Worm (Caenorhabditis elegans) whole organism, L2 larva: ENCODE results near the gene C13F10.5.

Source experiments
- C34F6.9 ChIP-seq: fragments of 150-350 bp; optimal IDR thresholded peaks from 2 replicates; lab custom pipeline; 2014; ENCODE audit warnings: missing biosample characterization, missing genetic modification characterization
- F13H6.1 ChIP-seq: sonication (generic microtip); optimal IDR thresholded peaks from 2 replicates; lab custom pipeline; 2016; ENCODE audit warnings: missing genetic modification characterization, missing compliant biosample characterization
- R02D3.7 ChIP-seq: fragments of 150-350 bp; optimal IDR thresholded peaks from 2 replicates; lab custom pipeline; 2014; ENCODE audit warnings: missing biosample characterization, missing genetic modification characterization
- Y55F3AM.14 ChIP-seq: fragments of 200-800 bp; sonication (Bioruptor generic); optimal IDR thresholded peaks from 2 replicates; lab custom pipeline; 2018; ENCODE audit warnings: mild to moderate bottlenecking, missing genetic modification characterization, missing compliant biosample characterization
- ZK546.5 ChIP-seq: sonication (generic microtip); optimal IDR thresholded peaks from 2 replicates; lab custom pipeline; 2017; ENCODE audit warnings: missing biosample characterization, missing genetic modification characterization
- aly-2 ChIP-seq: fragments of 150-350 bp; optimal IDR thresholded peaks from 2 replicates; lab custom pipeline; 2014; ENCODE audit warnings: missing biosample characterization, missing genetic modification characterization
- ama-1 ChIP-seq: fragments of 150-350 bp; optimal IDR thresholded peaks from 2 replicates; lab custom pipeline; 2018; ENCODE audit warnings: inconsistent platforms
- blmp-1 ChIP-seq: sonication (generic microtip); optimal IDR thresholded peaks from 2 replicates; lab custom pipeline; 2017; ENCODE audit warnings: missing genetic modification characterization, mild to moderate bottlenecking, missing compliant biosample characterization, antibody characterized with exemption, moderate library complexity; ENCODE audit not compliant: insufficient read depth
- ceh-16 ChIP-seq: fragments of 150-350 bp; optimal IDR thresholded peaks from 2 replicates; lab custom pipeline; 2014; ENCODE audit warnings: missing biosample characterization, missing genetic modification characterization
- ceh-82 ChIP-seq: fragments of 150-350 bp; optimal IDR thresholded peaks from 2 replicates; lab custom pipeline; 2014; ENCODE audit warnings: missing biosample characterization, missing genetic modification characterization
- crh-2 ChIP-seq: sonication (generic microtip); optimal IDR thresholded peaks from 2 replicates; lab custom pipeline; 2017; ENCODE audit warnings: missing biosample characterization, missing genetic modification characterization
- dmd-4 ChIP-seq: sonication (generic microtip); optimal IDR thresholded peaks from 2 replicates; lab custom pipeline; 2017; ENCODE audit warnings: missing biosample characterization, missing genetic modification characterization
- egl-27 ChIP-seq: sonication (generic microtip); optimal IDR thresholded peaks from 3 replicates; lab custom pipeline; 2017; ENCODE audit warnings: missing biosample characterization, missing genetic modification reagents, missing genetic modification characterization
- elt-1 ChIP-seq: fragments of 150-350 bp; optimal IDR thresholded peaks from 2 replicates; lab custom pipeline; 2014; ENCODE audit warnings: missing biosample characterization, missing genetic modification characterization
- fos-1 ChIP-seq: fragments of 150-350 bp; optimal IDR thresholded peaks from 2 replicates; lab custom pipeline; 2014; ENCODE audit warnings: missing biosample characterization, missing genetic modification characterization
- gmeb-1 ChIP-seq: fragments of 150-350 bp; optimal IDR thresholded peaks from 2 replicates; lab custom pipeline; 2014; ENCODE audit warnings: missing biosample characterization, missing genetic modification characterization
- lin-11 ChIP-seq: fragments of 150-350 bp; sonication (generic microtip); optimal IDR thresholded peaks from 2 replicates; lab custom pipeline; 2014; ENCODE audit warnings: missing biosample characterization, missing genetic modification characterization, inconsistent platforms, mixed read lengths
- lin-13 ChIP-seq: fragments of 150-350 bp; optimal IDR thresholded peaks from 2 replicates; lab custom pipeline; 2014; ENCODE audit warnings: missing biosample characterization, missing genetic modification reagents, missing genetic modification characterization
- lin-39 ChIP-seq: fragments of 150-350 bp; optimal IDR thresholded peaks from 2 replicates; lab custom pipeline; 2014; ENCODE audit warnings: missing biosample characterization, missing genetic modification reagents, missing genetic modification characterization
- lsy-2 ChIP-seq, 2 experiments: fragments of 150-350 bp in 1 of 2; sonication (generic microtip) in 1 of 2; optimal IDR thresholded peaks; 2 replicates each; lab custom pipeline; 2014 to 2017; ENCODE audit warnings: missing biosample characterization in 2 of 2, missing genetic modification characterization in 2 of 2
- mab-5 ChIP-seq: fragments of 150-350 bp; optimal IDR thresholded peaks from 2 replicates; lab custom pipeline; 2014; ENCODE audit warnings: missing biosample characterization, missing genetic modification characterization
- mbf-1 ChIP-seq: sonication (generic microtip); optimal IDR thresholded peaks from 2 replicates; lab custom pipeline; 2017; ENCODE audit warnings: missing biosample characterization, missing genetic modification characterization
- mdl-1 ChIP-seq, 2 experiments: fragments of 150-350 bp in 1 of 2; sonication (generic microtip) in 1 of 2; optimal IDR thresholded peaks; 2 replicates each; lab custom pipeline; 2017; ENCODE audit warnings: missing biosample characterization in 2 of 2, missing genetic modification characterization in 2 of 2
- nhr-21 ChIP-seq: fragments of 150-350 bp; optimal IDR thresholded peaks from 2 replicates; lab custom pipeline; 2014; ENCODE audit warnings: missing biosample characterization, missing genetic modification characterization
- nhr-23 ChIP-seq: fragments of 150-350 bp; optimal IDR thresholded peaks from 2 replicates; lab custom pipeline; 2014; ENCODE audit warnings: missing biosample characterization, missing genetic modification reagents, missing genetic modification characterization
- nhr-25 ChIP-seq: fragments of 150-350 bp; sonication (generic microtip); optimal IDR thresholded peaks from 3 replicates; lab custom pipeline; 2014; ENCODE audit warnings: missing biosample characterization, missing genetic modification characterization
- nhr-6 ChIP-seq: fragments of 150-350 bp; optimal IDR thresholded peaks from 2 replicates; lab custom pipeline; 2014; ENCODE audit warnings: missing biosample characterization, missing genetic modification characterization
- nhr-77 ChIP-seq: fragments of 150-350 bp; optimal IDR thresholded peaks from 2 replicates; lab custom pipeline; 2014; ENCODE audit warnings: missing biosample characterization, missing genetic modification characterization
- peb-1 ChIP-seq: fragments of 150-350 bp; optimal IDR thresholded peaks from 2 replicates; lab custom pipeline; 2014; ENCODE audit warnings: missing biosample characterization, missing genetic modification characterization
- sem-4 ChIP-seq: fragments of 150-350 bp; optimal IDR thresholded peaks from 2 replicates; lab custom pipeline; 2014; ENCODE audit warnings: missing biosample characterization, missing genetic modification reagents, missing genetic modification characterization
- skn-1 ChIP-seq: sonication (generic microtip); optimal IDR thresholded peaks from 2 replicates; lab custom pipeline; 2017; ENCODE audit warnings: missing biosample characterization, missing genetic modification characterization
- sma-3 ChIP-seq: sonication (generic microtip); optimal IDR thresholded peaks from 2 replicates; lab custom pipeline; 2016; ENCODE audit warnings: missing genetic modification reagents, missing genetic modification characterization, missing compliant biosample characterization
- sma-9 ChIP-seq, 2 experiments: fragments of 150-350 bp in 1 of 2; sonication (generic microtip) in 1 of 2; optimal IDR thresholded peaks; 2 replicates each; lab custom pipeline; 2014 to 2016; ENCODE audit warnings: missing genetic modification characterization in 2 of 2, mild to moderate bottlenecking in 1 of 2, missing biosample characterization in 1 of 2, missing compliant biosample characterization in 1 of 2, missing genetic modification reagents in 1 of 2, moderate library complexity in 1 of 2
- unc-39 ChIP-seq: fragments of 150-350 bp; optimal IDR thresholded peaks from 2 replicates; lab custom pipeline; 2014; ENCODE audit warnings: missing biosample characterization, missing genetic modification characterization
- unc-55 ChIP-seq: fragments of 150-350 bp; sonication (generic microtip); optimal IDR thresholded peaks from 3 replicates; lab custom pipeline; 2014; ENCODE audit warnings: missing biosample characterization, missing genetic modification reagents, missing genetic modification characterization
- unc-62 ChIP-seq: fragments of 150-350 bp; optimal IDR thresholded peaks from 2 replicates; lab custom pipeline; 2014; ENCODE audit warnings: missing biosample characterization, missing genetic modification reagents, missing genetic modification characterization
- zag-1 ChIP-seq: fragments of 150-350 bp; optimal IDR thresholded peaks from 2 replicates; lab custom pipeline; 2014; ENCODE audit warnings: missing biosample characterization, missing genetic modification characterization
- ztf-11 ChIP-seq: sonication (generic microtip); optimal IDR thresholded peaks from 2 replicates; lab custom pipeline; 2017; ENCODE audit warnings: missing biosample characterization, missing genetic modification characterization

C13F10.5 gene

ce11 chrV:7218988-7219387 is at the start of gene C13F10.5:
TSS of gene C13F10.5 (minus strand) at chrV:7219088.
- TF ChIP-seq mdl-1 (tag; optimal IDR thresholded peaks at IDR 0.05; lab: Kevin White, UChicago) (no peak), nhr-6 (tag; lab: Kevin White, UChicago) (no peak), skn-1 (tag; lab: Kevin White, UChicago) (no peak), sma-9 (GFP tag; optimal IDR thresholded peaks at IDR 0.05; lab: Kevin White, UChicago) (no peak), sma-9 (tag; optimal IDR thresholded peaks at IDR 0.05; lab: Kevin White, UChicago) (no peak), nhr-23 (tag; lab: Kevin White, UChicago) (no peak), elt-1 (tag; lab: Kevin White, UChicago) (no peak), unc-39 (no peak), ztf-11 (tag; lab: Kevin White, UChicago) (no peak), nhr-25 (no peak), dmd-4 (tag; lab: Kevin White, UChicago) (no peak), R02D3.7 (tag; lab: Kevin White, UChicago) (no peak), aly-2 (tag; lab: Kevin White, UChicago) (no peak), mab-5 (tag; lab: Kevin White, UChicago) (no peak), blmp-1 (tag; lab: Kevin White, UChicago) (no peak), mbf-1 (tag; lab: Kevin White, UChicago) (no peak), lin-11 (tag; lab: Kevin White, UChicago) (no peak), ceh-82 (tag; lab: Kevin White, UChicago) (no peak)

ce11 chrV:7266021-7266420 is 47.1 kb upstream of the C13F10.5 start, which contains the start of gene C13A2.7:
TSS of gene C13A2.7 (plus strand) at chrV:7266321.
- no peak for TF ChIP-seq lin-13 (GFP tag; lab: Kevin White, UChicago)
- TF ChIP-seq sem-4 (tag; lab: Kevin White, UChicago): no peak
- no peak for TF ChIP-seq mbf-1 (tag; lab: Kevin White, UChicago)
- no peak for TF ChIP-seq skn-1 (tag; lab: Kevin White, UChicago)
- TF ChIP-seq unc-62 (GFP tag; lab: Kevin White, UChicago): no peak
- no peak for TF ChIP-seq lin-39 (tag; lab: Kevin White, UChicago)
- no peak for TF ChIP-seq egl-27
- TF ChIP-seq unc-55 (GFP tag; lab: Kevin White, UChicago): no peak
- TF ChIP-seq nhr-21 (tag; lab: Kevin White, UChicago): no peak
- no peak for TF ChIP-seq F13H6.1 (tag; lab: Kevin White, UChicago)
- TF ChIP-seq nhr-25: no peak
- TF ChIP-seq mab-5 (tag; lab: Kevin White, UChicago): no peak
- no peak for TF ChIP-seq sma-9 (GFP tag; optimal IDR thresholded peaks at IDR 0.05; lab: Kevin White, UChicago)
- TF ChIP-seq sma-9 (tag; optimal IDR thresholded peaks at IDR 0.05; lab: Kevin White, UChicago): no peak

ce11 chrV:7264042-7264441 is 45.2 kb upstream of the C13F10.5 start, which contains the start of gene C13A2.9:
TSS of gene C13A2.9 (minus strand) at chrV:7264142.
- TF ChIP-seq ceh-16 (tag; lab: Kevin White, UChicago): no peak
- TF ChIP-seq nhr-21 (tag; lab: Kevin White, UChicago): no peak
- no peak for TF ChIP-seq fos-1 (tag; lab: Kevin White, UChicago)
- no peak for TF ChIP-seq sma-3 (GFP tag; lab: Kevin White, UChicago)
- no peak for TF ChIP-seq peb-1 (tag; lab: Kevin White, UChicago)
- no peak for TF ChIP-seq Y55F3AM.14 (GFP tag; lab: Kevin White, UChicago)
- TF ChIP-seq gmeb-1 (tag; lab: Kevin White, UChicago): no peak
- TF ChIP-seq nhr-77 (tag; lab: Kevin White, UChicago): no peak
- no peak for TF ChIP-seq lin-11 (tag; lab: Kevin White, UChicago)
- TF ChIP-seq elt-1 (tag; lab: Kevin White, UChicago): no peak
- TF ChIP-seq lsy-2 (tag; optimal IDR thresholded peaks at IDR 0.05; lab: Kevin White, UChicago): no peak
- TF ChIP-seq nhr-25: no peak
- TF ChIP-seq dmd-4 (tag; lab: Kevin White, UChicago): no peak
- TF ChIP-seq nhr-6 (tag; lab: Kevin White, UChicago): no peak
- no peak for TF ChIP-seq R02D3.7 (tag; lab: Kevin White, UChicago)
- no peak for TF ChIP-seq crh-2 (tag; lab: Kevin White, UChicago)

- no peak for TF ChIP-seq lin-39 (tag; lab: Kevin White, UChicago)
- no peak for TF ChIP-seq ztf-11 (tag; lab: Kevin White, UChicago)
- no peak for TF ChIP-seq ama-1
- no peak for TF ChIP-seq R02D3.7 (tag; lab: Kevin White, UChicago)
- TF ChIP-seq sma-9 (GFP tag; optimal IDR thresholded peaks at IDR 0.05; lab: Kevin White, UChicago): no peak
- no peak for TF ChIP-seq sma-9 (tag; optimal IDR thresholded peaks at IDR 0.05; lab: Kevin White, UChicago)
- no peak for TF ChIP-seq mdl-1 (tag; optimal IDR thresholded peaks at IDR 0.05; lab: Kevin White, UChicago)
- no peak for TF ChIP-seq unc-55 (GFP tag; lab: Kevin White, UChicago)
- no peak for TF ChIP-seq fos-1 (tag; lab: Kevin White, UChicago)
- no peak for TF ChIP-seq C34F6.9
- no peak for TF ChIP-seq aly-2 (tag; lab: Kevin White, UChicago)
- no peak for TF ChIP-seq ZK546.5 (tag; lab: Kevin White, UChicago)
- TF ChIP-seq zag-1: no peak
- TF ChIP-seq, all 48 proteins: peak for 0
Measured at ce11 chrV:7258965-7259364, 40.1 kb upstream of the C13F10.5 start, which contains the start of gene C13A2.12. TSS of gene C13A2.12 (plus strand) at chrV:7259265.
